Comparison of ENCODE assay signal across 3 fruit fly cellular contexts in the genomic region with DNA sequence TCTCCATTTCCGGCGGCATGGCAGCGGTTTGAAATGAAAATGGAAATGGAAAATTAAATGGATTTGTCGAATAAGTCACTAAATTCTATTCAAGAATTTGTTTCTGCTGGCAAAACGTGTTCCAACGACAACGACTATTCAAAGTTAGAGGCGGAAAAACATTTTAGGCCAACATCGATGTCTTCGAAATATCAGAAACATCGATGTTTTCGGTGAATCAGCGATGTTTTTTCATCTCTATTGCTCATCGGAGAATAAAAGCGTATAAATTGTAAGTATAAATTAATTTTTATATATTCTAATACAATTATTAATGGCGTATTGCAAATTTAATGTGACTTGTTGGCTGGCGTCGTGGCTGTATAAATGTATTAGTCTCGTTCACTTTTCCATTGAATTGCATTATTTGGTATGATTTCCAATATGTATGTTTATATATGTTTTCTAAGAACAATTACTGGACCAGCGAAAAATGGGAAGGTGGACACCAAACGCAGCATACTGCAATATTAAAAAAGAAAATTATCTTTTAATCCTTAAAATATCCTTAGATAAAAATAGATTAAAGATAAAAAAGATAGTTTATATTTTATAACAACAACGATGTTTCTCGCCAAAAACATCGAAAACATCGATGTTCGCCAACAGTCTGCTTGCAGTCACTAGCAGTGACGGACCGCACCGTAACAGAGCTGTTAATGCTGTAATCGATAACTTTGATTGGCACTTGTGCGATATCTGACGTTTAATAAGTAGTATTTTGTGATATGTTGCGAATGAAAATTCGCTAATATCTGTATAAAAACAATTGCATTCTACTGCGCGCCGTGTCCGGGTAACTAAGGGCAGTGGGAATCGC.
TF ChIP-seq lines count a peak whose summit lies in the region.

A gene (minus strand): TSS at position 153 of the 859 bp plus-strand sequence.
A gene (plus strand): TSS at position 697 of the 859 bp plus-strand sequence.

- TF ChIP-seq CTCF in whole organism, embryonic (GFP tag; optimal IDR thresholded peaks at IDR 0.05; lab: Kevin White, UChicago) = no peak

TF ChIP-seq in whole organism, embryonic, 481 proteins besides CTCF, POLR2A, EP300 and RAD21 (continues in another document):
- TF ChIP-seq knrl (GFP tag; IDR thresholded peaks at IDR 0.05; lab: Robert Waterston, UW; ENCODE audit: partially characterized antibody) (peak; percentile 57; the same call in 2 of the 3 replicates), CG17328 (GFP tag; IDR thresholded peaks at IDR 0.05; lab: Robert Waterston, UW) (no peak), CG2678 (tag; optimal IDR thresholded peaks at IDR 0.05; lab: Kevin White, UChicago) (no peak), inv (GFP tag; IDR thresholded peaks at IDR 0.05; lab: Robert Waterston, UW; ENCODE audit: partially characterized antibody) (peak; percentile 44), CG6791 (GFP tag; IDR thresholded peaks at IDR 0.05; lab: Robert Waterston, UW; ENCODE audit: partially characterized antibody) (peak; percentile 84), Adf1 (GFP tag; IDR thresholded peaks at IDR 0.05; lab: Robert Waterston, UW) (no peak), CG9932 (GFP tag; IDR thresholded peaks at IDR 0.05; lab: Robert Waterston, UW) (peak; percentile 53), dan (GFP tag; IDR thresholded peaks at IDR 0.05; lab: Robert Waterston, UW) (no peak), mld (GFP tag; IDR thresholded peaks at IDR 0.05; lab: Robert Waterston, UW; ENCODE audit: partially characterized antibody) (peak; percentile 66; the same call in 1 of the 3 replicates), Hsf (GFP tag; optimal IDR thresholded peaks at IDR 0.05; lab: Kevin White, UChicago) (no peak), peb (GFP tag; IDR thresholded peaks at IDR 0.05; lab: Robert Waterston, UW) (no peak), H2.0 (GFP tag; IDR thresholded peaks at IDR 0.05; lab: Robert Waterston, UW) (no peak), Stat92E (GFP tag; optimal IDR thresholded peaks at IDR 0.05; lab: Kevin White, UChicago) (no peak), CG10543 (GFP tag; optimal IDR thresholded peaks at IDR 0.05; lab: Kevin White, UChicago) (no peak), so (GFP tag; IDR thresholded peaks at IDR 0.05; lab: Robert Waterston, UW) (no peak), insv (GFP tag; optimal IDR thresholded peaks at IDR 0.05; lab: Kevin White, UChicago) (no peak), slou (GFP tag; optimal IDR thresholded peaks at IDR 0.05; lab: Kevin White, UChicago) (no peak), sqz (GFP tag; optimal IDR thresholded peaks at IDR 0.05; lab: Kevin White, UChicago) (no peak), al (GFP tag; IDR thresholded peaks at IDR 0.05; lab: Robert Waterston, UW) (no peak), zen (tag; optimal IDR thresholded peaks at IDR 0.05; lab: Kevin White, UChicago) (no peak), psq (GFP tag; optimal IDR thresholded peaks at IDR 0.05; lab: Kevin White, UChicago) (no peak), chif (GFP tag; optimal IDR thresholded peaks at IDR 0.05; lab: Kevin White, UChicago) (no peak), Dad (GFP tag; optimal IDR thresholded peaks at IDR 0.05; lab: Kevin White, UChicago) (no peak), CG18619 (GFP tag; optimal IDR thresholded peaks at IDR 0.05; lab: Kevin White, UChicago) (no peak), br (optimal IDR thresholded peaks at IDR 0.05; lab: Kevin White, UChicago) (no peak), CG30403 (GFP tag; optimal IDR thresholded peaks at IDR 0.05; lab: Kevin White, UChicago) (peak; percentile 9), Dref (GFP tag; IDR thresholded peaks at IDR 0.05; lab: Robert Waterston, UW) (peak; percentile 78)

TF ChIP-seq in whole organism, prepupa, 60 proteins besides CTCF, POLR2A, EP300 and RAD21:
- TF ChIP-seq OdsH (GFP tag; optimal IDR thresholded peaks at IDR 0.05; lab: Kevin White, UChicago) = peak; percentile 5
- TF ChIP-seq svp (GFP tag; lab: Kevin White, UChicago) = peak; percentile 34
- no peak for TF ChIP-seq Sox102F (GFP tag; optimal IDR thresholded peaks at IDR 0.05; lab: Kevin White, UChicago)
- no peak for TF ChIP-seq ss (GFP tag; optimal IDR thresholded peaks at IDR 0.05; lab: Kevin White, UChicago)
- TF ChIP-seq CG10631 (GFP tag; optimal IDR thresholded peaks at IDR 0.05; lab: Kevin White, UChicago) = peak; percentile 27
- TF ChIP-seq CG6163 (GFP tag; IDR thresholded peaks at IDR 0.05; lab: Robert Waterston, UW) = peak; percentile 21; the same call in 1 of the 3 replicates

TF ChIP-seq in whole organism, wandering third instar larva, 38 proteins besides CTCF, POLR2A, EP300 and RAD21:
- TF ChIP-seq foxo (GFP tag; optimal IDR thresholded peaks at IDR 0.05; lab: Kevin White, UChicago) = peak in 1 of 2 experiments; percentile 11
- TF ChIP-seq Abd-B (GFP tag; optimal IDR thresholded peaks at IDR 0.05; lab: Kevin White, UChicago) = no peak
- TF ChIP-seq woc (GFP tag; optimal IDR thresholded peaks at IDR 0.05; lab: Kevin White, UChicago) = peak; percentile 0
- peak; percentile 12 for TF ChIP-seq HLH106 (tag; optimal IDR thresholded peaks at IDR 0.05; lab: Kevin White, UChicago)
TF ChIP-seq in whole organism, wandering third instar larva: peak in this region for 3.
